Fruit fly (Drosophila melanogaster) whole organism, prepupa: ENCODE results near the gene CG7857.
A peak's percentile ranks its signal among the peaks of the same experiment; 100 is the strongest.

Experiments used
- CG10631 ChIP-seq: fragments of 200-800 bp; sonication (Bioruptor generic); optimal IDR thresholded peaks from 2 replicates; lab custom pipeline; 2016; ENCODE audit warnings: missing biosample characterization, missing genetic modification characterization
- CG10669 ChIP-seq: fragments of 200-800 bp; sonication (Bioruptor generic); optimal IDR thresholded peaks from 3 replicates; lab custom pipeline; 2018; ENCODE audit warnings: missing biosample characterization, mild to moderate bottlenecking, missing genetic modification characterization, moderate library complexity
- CG11294 ChIP-seq: fragments of 200-800 bp; sonication (Bioruptor generic); IDR thresholded peaks from 2 replicates; pipeline ENCODE4 v1.3.6; 2022; ENCODE audit warnings: missing biosample characterization, missing genetic modification characterization
- CG11762 ChIP-seq: fragments of 200-800 bp; sonication (Bioruptor generic); optimal IDR thresholded peaks from 3 replicates; lab custom pipeline; 2016; ENCODE audit warnings: missing biosample characterization, missing genetic modification characterization; ENCODE audit not compliant: insufficient read depth
- CG31627 ChIP-seq: fragments of 200-800 bp; sonication (Bioruptor generic); optimal IDR thresholded peaks from 3 replicates; lab custom pipeline; 2016; ENCODE audit warnings: missing biosample characterization, missing genetic modification characterization
- CG6163 ChIP-seq: fragments of 200-800 bp; sonication (Bioruptor generic); IDR thresholded peaks from 3 replicates; pipeline ENCODE4 v1.3.6; 2022; ENCODE audit warnings: missing biosample characterization, missing genetic modification characterization
- CG6276 ChIP-seq: fragments of 200-800 bp; sonication (Bioruptor generic); optimal IDR thresholded peaks from 2 replicates; lab custom pipeline; 2017; ENCODE audit warnings: missing biosample characterization, mild to moderate bottlenecking, missing genetic modification characterization
- CG6792 ChIP-seq: fragments of 200-800 bp; sonication (Bioruptor generic); optimal IDR thresholded peaks from 3 replicates; lab custom pipeline; 2016; ENCODE audit warnings: missing biosample characterization, missing genetic modification characterization
- CG6808 ChIP-seq: fragments of 200-800 bp; sonication (Bioruptor generic); optimal IDR thresholded peaks from 3 replicates; lab custom pipeline; 2017; ENCODE audit warnings: missing biosample characterization, missing genetic modification characterization, mild to moderate bottlenecking, moderate library complexity, missing genetic modification reagents
- CG6854 ChIP-seq: fragments of 200-800 bp; sonication (Bioruptor generic); optimal IDR thresholded peaks from 2 replicates; lab custom pipeline; 2017; ENCODE audit warnings: missing biosample characterization, mild to moderate bottlenecking, missing genetic modification characterization
- CG8119 ChIP-seq: fragments of 200-800 bp; sonication (Bioruptor generic); IDR thresholded peaks from 3 replicates; pipeline ENCODE4 v1.3.6; 2022; ENCODE audit warnings: missing biosample characterization, missing genetic modification characterization
- CG8319 ChIP-seq: fragments of 200-800 bp; sonication (Bioruptor generic); optimal IDR thresholded peaks from 3 replicates; lab custom pipeline; 2016; ENCODE audit warnings: missing biosample characterization, missing genetic modification characterization
- CG8632 ChIP-seq: fragments of 200-800 bp; sonication (Bioruptor generic); optimal IDR thresholded peaks from 3 replicates; lab custom pipeline; 2016; ENCODE audit warnings: missing biosample characterization, missing genetic modification characterization
- CG9139 ChIP-seq: fragments of 200-800 bp; sonication (Bioruptor generic); optimal IDR thresholded peaks from 3 replicates; lab custom pipeline; 2017; ENCODE audit warnings: missing biosample characterization, mild to moderate bottlenecking, missing genetic modification characterization
- Eip75B ChIP-seq: fragments of 200-800 bp; sonication (Bioruptor generic); optimal IDR thresholded peaks from 3 replicates; lab custom pipeline; 2016; ENCODE audit warnings: missing biosample characterization, missing genetic modification characterization
- Eip78C ChIP-seq: fragments of 200-800 bp; sonication (Bioruptor generic); peaks from one replicate; lab custom pipeline; 2016; ENCODE audit warnings: missing biosample characterization, missing genetic modification characterization
- Eip93F ChIP-seq: fragments of 200-800 bp; sonication (Bioruptor generic); optimal IDR thresholded peaks from 2 replicates; lab custom pipeline; 2016; ENCODE audit warnings: missing biosample characterization, mild to moderate bottlenecking, missing genetic modification characterization
- Ets21C ChIP-seq: fragments of 200-800 bp; sonication (Bioruptor generic); optimal IDR thresholded peaks from 3 replicates; lab custom pipeline; 2016; ENCODE audit warnings: missing biosample characterization, missing genetic modification characterization
- Gug ChIP-seq: fragments of 200-800 bp; sonication (Bioruptor generic); IDR thresholded peaks from 2 replicates; pipeline ENCODE4 v1.3.6; 2022; ENCODE audit warnings: missing biosample characterization, missing genetic modification characterization
- Hr38 ChIP-seq: sonication (Bioruptor generic); optimal IDR thresholded peaks from 2 replicates; lab custom pipeline; 2016; ENCODE audit warnings: missing biosample characterization, missing genetic modification characterization
- Hr4 ChIP-seq: fragments of 200-800 bp; sonication (Bioruptor generic); optimal IDR thresholded peaks from 3 replicates; lab custom pipeline; 2016; ENCODE audit warnings: missing biosample characterization, missing genetic modification characterization
- Lpt ChIP-seq: fragments of 200-800 bp; sonication (Bioruptor generic); optimal IDR thresholded peaks from 3 replicates; lab custom pipeline; 2016; ENCODE audit warnings: missing biosample characterization, missing genetic modification characterization
- Met ChIP-seq: fragments of 200-800 bp; sonication (Bioruptor generic); optimal IDR thresholded peaks from 3 replicates; lab custom pipeline; 2016; ENCODE audit warnings: missing biosample characterization, missing genetic modification characterization
- Sox102F ChIP-seq: fragments of 200-800 bp; sonication (Bioruptor generic); optimal IDR thresholded peaks from 2 replicates; lab custom pipeline; 2016; ENCODE audit warnings: missing biosample characterization, mild to moderate bottlenecking, missing genetic modification characterization
- achi ChIP-seq: fragments of 200-800 bp; sonication (Bioruptor generic); optimal IDR thresholded peaks from 3 replicates; lab custom pipeline; 2016; ENCODE audit warnings: missing biosample characterization, missing genetic modification characterization
- acj6 ChIP-seq: fragments of 200-800 bp; sonication (Bioruptor generic); optimal IDR thresholded peaks from 3 replicates; lab custom pipeline; 2016; ENCODE audit warnings: missing biosample characterization, missing genetic modification characterization
- dac ChIP-seq: fragments of 200-800 bp; sonication (Bioruptor generic); optimal IDR thresholded peaks from 2 replicates; lab custom pipeline; 2017; ENCODE audit warnings: missing biosample characterization, mild to moderate bottlenecking, missing genetic modification characterization
- dsx ChIP-seq: fragments of 200-800 bp; optimal IDR thresholded peaks from 3 replicates; lab custom pipeline; 2019; ENCODE audit warnings: missing biosample characterization, mild to moderate bottlenecking, missing genetic modification characterization, moderate library complexity; ENCODE audit not compliant: poor library complexity, severe bottlenecking
- eg ChIP-seq: fragments of 200-800 bp; sonication (Bioruptor generic); IDR thresholded peaks from 3 replicates; pipeline ENCODE4 v1.3.6; 2022; ENCODE audit warnings: missing biosample characterization, missing genetic modification characterization
- esn ChIP-seq: fragments of 200-800 bp; sonication (Bioruptor generic); optimal IDR thresholded peaks from 2 replicates; lab custom pipeline; 2016; ENCODE audit warnings: missing biosample characterization, mild to moderate bottlenecking, missing genetic modification characterization, moderate library complexity
- fd59A ChIP-seq: fragments of 200-800 bp; sonication (Bioruptor generic); optimal IDR thresholded peaks from 2 replicates; lab custom pipeline; 2017; ENCODE audit warnings: missing biosample characterization, mild to moderate bottlenecking, missing genetic modification characterization, missing genetic modification reagents
- fkh ChIP-seq: fragments of 200-800 bp; sonication (Bioruptor generic); optimal IDR thresholded peaks from 3 replicates; lab custom pipeline; 2017; ENCODE audit warnings: missing biosample characterization, mild to moderate bottlenecking, missing genetic modification characterization, moderate library complexity
- lz ChIP-seq: fragments of 200-800 bp; sonication (Bioruptor generic); optimal IDR thresholded peaks from 3 replicates; lab custom pipeline; 2016; ENCODE audit warnings: missing biosample characterization, missing genetic modification characterization
- net ChIP-seq: fragments of 200-800 bp; sonication (Bioruptor generic); optimal IDR thresholded peaks from 3 replicates; lab custom pipeline; 2016; ENCODE audit warnings: missing biosample characterization, missing genetic modification characterization
- spab ChIP-seq: fragments of 200-800 bp; sonication (Bioruptor generic); optimal IDR thresholded peaks from 2 replicates; lab custom pipeline; 2017; ENCODE audit warnings: missing biosample characterization, mild to moderate bottlenecking, missing genetic modification characterization, missing genetic modification reagents
- ss ChIP-seq, 2 experiments: fragments of 200-800 bp; sonication (Bioruptor generic); optimal IDR thresholded peaks; 2 replicates in 1 of 2; 3 replicates in 1 of 2; lab custom pipeline; 2017 to 2018; ENCODE audit warnings: mild to moderate bottlenecking in 2 of 2, missing biosample characterization in 2 of 2, missing genetic modification characterization in 2 of 2, moderate library complexity in 1 of 2
- svp ChIP-seq: fragments of 200-800 bp; sonication (Bioruptor generic); peaks from one replicate; lab custom pipeline; 2016; ENCODE audit warnings: missing biosample characterization, missing genetic modification characterization
- topi ChIP-seq: fragments of 200-800 bp; sonication (Bioruptor generic); optimal IDR thresholded peaks from 3 replicates; lab custom pipeline; 2016; ENCODE audit warnings: missing biosample characterization, missing genetic modification characterization
- vri ChIP-seq: fragments of 200-800 bp; sonication (Bioruptor generic); optimal IDR thresholded peaks from 3 replicates; lab custom pipeline; 2016; ENCODE audit warnings: missing biosample characterization, mild to moderate bottlenecking, missing genetic modification characterization

CG7857 gene

dm6 chr3L:15518344-15518743, 13.7 kb upstream of the CG7857 start:
- TF ChIP-seq vri (GFP tag; lab: Kevin White, UChicago), result peak; percentile 38
- TF ChIP-seq CG8632 (GFP tag; lab: Kevin White, UChicago), result no peak

- TF ChIP-seq CG9139, result no peak
- TF ChIP-seq CG6163 (GFP tag; lab: Robert Waterston, UW), result no peak
- no peak for TF ChIP-seq CG10669
- no peak for TF ChIP-seq Sox102F (GFP tag; lab: Kevin White, UChicago)
- no peak for TF ChIP-seq CG6792 (GFP tag; lab: Kevin White, UChicago)
- TF ChIP-seq Gug (GFP tag; lab: Robert Waterston, UW), result no peak
- no peak for TF ChIP-seq CG8319 (GFP tag; lab: Kevin White, UChicago)
- TF ChIP-seq CG6808 (GFP tag; lab: Kevin White, UChicago), result no peak
- TF ChIP-seq lz (GFP tag; lab: Kevin White, UChicago), result no peak
- no peak for TF ChIP-seq net (GFP tag; lab: Kevin White, UChicago)
- TF ChIP-seq svp (GFP tag; lab: Kevin White, UChicago), result no peak
- TF ChIP-seq dsx (GFP tag; lab: Kevin White, UChicago), result no peak
- no peak for TF ChIP-seq Lpt (GFP tag; lab: Kevin White, UChicago)
- TF ChIP-seq CG11762 (GFP tag; lab: Kevin White, UChicago), result no peak
- no peak for TF ChIP-seq acj6
- no peak for TF ChIP-seq fkh (GFP tag; lab: Kevin White, UChicago)
- TF ChIP-seq Eip75B, result no peak
- TF ChIP-seq Eip93F (GFP tag; lab: Kevin White, UChicago), result no peak
Observed at dm6 chr3L:15517508-15517907, 12.8 kb upstream of the CG7857 start.

- no peak for TF ChIP-seq Hr4
- no peak for TF ChIP-seq Met (GFP tag; lab: Kevin White, UChicago)
- no peak for TF ChIP-seq achi
- no peak for TF ChIP-seq esn (GFP tag; lab: Kevin White, UChicago)
- no peak for TF ChIP-seq svp (GFP tag; lab: Kevin White, UChicago)
- no peak for TF ChIP-seq CG6808 (GFP tag; lab: Kevin White, UChicago)
- no peak for TF ChIP-seq dac (GFP tag; lab: Kevin White, UChicago)
- no peak for TF ChIP-seq topi
- TF ChIP-seq CG6792 (GFP tag; lab: Kevin White, UChicago), result no peak
- no peak for TF ChIP-seq spab (GFP tag; lab: Kevin White, UChicago)
- no peak for TF ChIP-seq eg (GFP tag; lab: Robert Waterston, UW)
- TF ChIP-seq ss (GFP tag; optimal IDR thresholded peaks at IDR 0.05; lab: Kevin White, UChicago), result no peak
- TF ChIP-seq, all 60 proteins: peak for 0
Observed at dm6 chr3L:15516956-15517355, 12.3 kb upstream of the CG7857 start, which contains the start of gene CG13454. CG13454 (minus strand) TSS chr3L:15517056.

- TF ChIP-seq CG31627 (GFP tag; lab: Kevin White, UChicago), result no peak
- TF ChIP-seq CG6276 (GFP tag; lab: Kevin White, UChicago), result no peak
- no peak for TF ChIP-seq CG11294 (GFP tag; lab: Robert Waterston, UW)
- TF ChIP-seq fd59A, result no peak
- no peak for TF ChIP-seq Hr38
- no peak for TF ChIP-seq CG10631
- no peak for TF ChIP-seq lz (GFP tag; lab: Kevin White, UChicago)
- TF ChIP-seq CG6854 (GFP tag; lab: Kevin White, UChicago), result no peak
- no peak for TF ChIP-seq achi
- no peak for TF ChIP-seq CG8319 (GFP tag; lab: Kevin White, UChicago)
- TF ChIP-seq CG6163 (GFP tag; lab: Robert Waterston, UW), result no peak
- TF ChIP-seq Eip78C (GFP tag; lab: Kevin White, UChicago), result no peak
- TF ChIP-seq Ets21C (GFP tag; lab: Kevin White, UChicago), result no peak
- no peak for TF ChIP-seq CG8119 (GFP tag; lab: Robert Waterston, UW)
- TF ChIP-seq, all 60 proteins: peak for 0
Observed at dm6 chr3L:15516440-15516839, 11.7 kb upstream of the CG7857 start.
